Fruit fly (Drosophila melanogaster) whole organism, adult: ENCODE measurements around the gene pelo.

Experiments
- CG11617 ChIP-seq: fragments of 200-800 bp; sonication (Bioruptor generic); optimal IDR thresholded peaks from 2 replicates; lab custom pipeline; 2017; ENCODE audit warnings: mild to moderate bottlenecking, missing biosample characterization, missing genetic modification reagents, missing genetic modification characterization
- CG12768 ChIP-seq: fragments of 200-800 bp; sonication (Bioruptor generic); optimal IDR thresholded peaks from 2 replicates; lab custom pipeline; 2017; ENCODE audit warnings: missing biosample characterization, missing genetic modification characterization, mild to moderate bottlenecking, moderate library complexity, missing genetic modification reagents
- CG14711 ChIP-seq: fragments of 200-800 bp; sonication (Bioruptor generic); optimal IDR thresholded peaks from 2 replicates; lab custom pipeline; 2018; ENCODE audit warnings: missing biosample characterization, mild to moderate bottlenecking, missing genetic modification characterization, moderate library complexity
- CG1620 ChIP-seq: fragments of 200-800 bp; sonication (Bioruptor generic); optimal IDR thresholded peaks from 2 replicates; lab custom pipeline; 2016; ENCODE audit warnings: missing biosample characterization, missing genetic modification characterization
- CG33017 ChIP-seq: fragments of 200-800 bp; sonication (Bioruptor generic); optimal IDR thresholded peaks from 2 replicates; lab custom pipeline; 2018; ENCODE audit warnings: missing biosample characterization, mild to moderate bottlenecking, missing genetic modification characterization, moderate library complexity
- CG5204 ChIP-seq: fragments of 200-800 bp; sonication (Bioruptor generic); optimal IDR thresholded peaks from 2 replicates; lab custom pipeline; 2016; ENCODE audit warnings: missing biosample characterization, missing genetic modification characterization
- CG7045 ChIP-seq: fragments of 200-800 bp; sonication (Bioruptor generic); optimal IDR thresholded peaks from 2 replicates; lab custom pipeline; 2017; ENCODE audit warnings: missing biosample characterization, mild to moderate bottlenecking, missing genetic modification characterization
- CG7101 ChIP-seq: fragments of 200-800 bp; sonication (Bioruptor generic); optimal IDR thresholded peaks from 2 replicates; lab custom pipeline; 2018; ENCODE audit warnings: missing biosample characterization, mild to moderate bottlenecking, missing genetic modification characterization, moderate library complexity
- Clk ChIP-seq: fragments of 200-800 bp; sonication (Bioruptor generic); optimal IDR thresholded peaks from 2 replicates; lab custom pipeline; 2017; ENCODE audit warnings: missing biosample characterization, missing genetic modification characterization
- Crg-1 ChIP-seq: fragments of 200-800 bp; sonication (Bioruptor generic); optimal IDR thresholded peaks from 2 replicates; lab custom pipeline; 2016; ENCODE audit warnings: missing biosample characterization, missing genetic modification characterization
- Hr96 ChIP-seq: fragments of 200-800 bp; sonication (Bioruptor generic); optimal IDR thresholded peaks from 2 replicates; lab custom pipeline; 2016; ENCODE audit warnings: missing biosample characterization, missing genetic modification characterization
- Mnt ChIP-seq: fragments of 200-800 bp; sonication (Bioruptor generic); optimal IDR thresholded peaks from 2 replicates; lab custom pipeline; 2016; ENCODE audit warnings: missing biosample characterization, mild to moderate bottlenecking, missing genetic modification characterization
- bab1 ChIP-seq: fragments of 200-800 bp; sonication (Bioruptor generic); optimal IDR thresholded peaks from 3 replicates; lab custom pipeline; 2019; ENCODE audit warnings: missing biosample characterization, mild to moderate bottlenecking, missing genetic modification characterization, moderate library complexity
- cic ChIP-seq: fragments of 200-800 bp; sonication (Bioruptor generic); optimal IDR thresholded peaks from 2 replicates; lab custom pipeline; 2017; ENCODE audit warnings: missing biosample characterization, mild to moderate bottlenecking, missing genetic modification characterization, moderate library complexity
- cnc ChIP-seq, 2 experiments: fragments of >200 bp; optimal IDR thresholded peaks; 2 replicates each; lab custom pipeline; 2017
- kay ChIP-seq: fragments of 200-800 bp; sonication (Bioruptor generic); peaks from one replicate; lab custom pipeline; 2016; ENCODE audit warnings: missing biosample characterization, missing genetic modification characterization, borderline replicate concordance
- ovo ChIP-seq: fragments of 200-800 bp; sonication (Bioruptor generic); optimal IDR thresholded peaks from 2 replicates; lab custom pipeline; 2016; ENCODE audit warnings: missing biosample characterization, missing genetic modification characterization
- pad ChIP-seq: fragments of 200-800 bp; sonication (Bioruptor generic); optimal IDR thresholded peaks from 3 replicates; lab custom pipeline; 2017; ENCODE audit warnings: missing biosample characterization, missing genetic modification characterization, mild to moderate bottlenecking, moderate library complexity, missing genetic modification reagents
- tj ChIP-seq: fragments of 200-800 bp; sonication (Bioruptor generic); optimal IDR thresholded peaks from 3 replicates; lab custom pipeline; 2017; ENCODE audit warnings: missing biosample characterization, mild to moderate bottlenecking, missing genetic modification characterization, moderate library complexity
- toe ChIP-seq: fragments of 200-800 bp; sonication (Bioruptor generic); optimal IDR thresholded peaks from 2 replicates; lab custom pipeline; 2016; ENCODE audit warnings: missing biosample characterization, missing genetic modification characterization

pelo gene

dm6 chr2L:9700454-9700853, at the start of gene pelo:
Gene pelo, plus strand, starts transcription at chr2L:9700810.
- TF ChIP-seq CG14711 (peak; percentile 52), Mnt (GFP tag; lab: Kevin White, UChicago) (peak; percentile 97), CG11617 (GFP tag; lab: Kevin White, UChicago) (peak; percentile 75), pad (GFP tag; lab: Kevin White, UChicago) (peak; percentile 50), CG5204 (GFP tag; lab: Kevin White, UChicago) (no peak), kay (GFP tag; lab: Kevin White, UChicago) (no peak), CG7101 (peak; percentile 75), tj (GFP tag; lab: Kevin White, UChicago) (peak; percentile 40), Crg-1 (peak; percentile 43), toe (GFP tag; lab: Kevin White, UChicago) (no peak), CG33017 (tag; lab: Kevin White, UChicago) (peak; percentile 63), CG1620 (GFP tag; lab: Kevin White, UChicago) (no peak), cic (GFP tag; lab: Kevin White, UChicago) (peak; percentile 56), Hr96 (GFP tag; lab: Kevin White, UChicago) (no peak), ovo (GFP tag; lab: Kevin White, UChicago) (no peak), CG12768 (peak; percentile 54), Clk (GFP tag; lab: Kevin White, UChicago) (peak; percentile 35), cnc (optimal IDR thresholded peaks at IDR 0.05; lab: Kevin White, UChicago) (no peak), CG7045 (GFP tag; lab: Kevin White, UChicago) (peak; percentile 66), bab1 (GFP tag; lab: Kevin White, UChicago) (peak; percentile 78)

- no peak for TF ChIP-seq tj (GFP tag; lab: Kevin White, UChicago)
- TF ChIP-seq Crg-1 = no peak
- TF ChIP-seq CG14711 = no peak
- no peak for TF ChIP-seq CG12768
- TF ChIP-seq ovo (GFP tag; lab: Kevin White, UChicago) = no peak
These were observed 44.3 kb upstream of the pelo start, which contains the start of gene CG33299 for dm6 chr2L:9656300-9656699. Gene CG33299, plus strand, starts transcription at chr2L:9656600.

- no peak for TF ChIP-seq CG11617 (GFP tag; lab: Kevin White, UChicago)
- no peak for TF ChIP-seq CG7101
- no peak for TF ChIP-seq Clk (GFP tag; lab: Kevin White, UChicago)
- no peak for TF ChIP-seq CG12768
- no peak for TF ChIP-seq pad (GFP tag; lab: Kevin White, UChicago)
- TF ChIP-seq CG1620 (GFP tag; lab: Kevin White, UChicago) = no peak
- TF ChIP-seq ovo (GFP tag; lab: Kevin White, UChicago) = no peak
- TF ChIP-seq cic (GFP tag; lab: Kevin White, UChicago) = no peak
- no peak for TF ChIP-seq tj (GFP tag; lab: Kevin White, UChicago)
- TF ChIP-seq Hr96 (GFP tag; lab: Kevin White, UChicago) = no peak
- TF ChIP-seq bab1 (GFP tag; lab: Kevin White, UChicago) = no peak
- TF ChIP-seq toe (GFP tag; lab: Kevin White, UChicago) = no peak
- no peak for TF ChIP-seq CG5204 (GFP tag; lab: Kevin White, UChicago)
- no peak for TF ChIP-seq CG7045 (GFP tag; lab: Kevin White, UChicago)
- no peak for TF ChIP-seq Mnt (GFP tag; lab: Kevin White, UChicago)
- TF ChIP-seq Crg-1 = no peak
- no peak for TF ChIP-seq CG14711
- TF ChIP-seq kay (GFP tag; lab: Kevin White, UChicago) = no peak
These were observed 43.1 kb upstream of the pelo start for dm6 chr2L:9657269-9658191.

DNA sequence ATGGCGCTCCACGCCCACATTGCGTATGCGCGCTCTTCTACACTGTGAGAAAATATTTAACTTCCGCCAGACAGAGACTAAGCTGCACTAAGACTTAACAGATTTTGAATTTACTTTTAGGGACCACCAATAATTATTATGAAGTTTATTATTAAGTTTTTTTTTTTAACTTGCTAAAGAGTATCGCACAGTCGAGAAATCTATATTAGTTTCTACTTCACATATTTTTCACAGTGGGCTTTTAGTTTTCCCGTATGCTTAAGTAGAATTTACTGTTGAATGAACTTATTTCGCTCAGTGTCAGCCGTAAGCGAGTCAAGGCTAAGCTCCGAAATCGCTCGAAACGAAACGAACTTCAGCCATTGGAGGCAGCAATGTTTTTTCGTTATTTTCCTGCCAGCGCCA, 40.1 kb upstream of the pelo start:
- TF ChIP-seq CG11617 (GFP tag; lab: Kevin White, UChicago) (peak; percentile 2), tj (GFP tag; lab: Kevin White, UChicago) (no peak), CG7045 (GFP tag; lab: Kevin White, UChicago) (peak; percentile 62), CG12768 (peak; percentile 12), CG5204 (GFP tag; lab: Kevin White, UChicago) (peak; percentile 41), Hr96 (GFP tag; lab: Kevin White, UChicago) (no peak), CG33017 (tag; lab: Kevin White, UChicago) (peak; percentile 19)

- no peak for TF ChIP-seq kay (GFP tag; lab: Kevin White, UChicago)
- TF ChIP-seq Crg-1 = no peak
- TF ChIP-seq CG7101 = no peak
- TF ChIP-seq CG33017 (tag; lab: Kevin White, UChicago) = no peak
- TF ChIP-seq CG1620 (GFP tag; lab: Kevin White, UChicago) = no peak
- TF ChIP-seq ovo (GFP tag; lab: Kevin White, UChicago) = no peak
- TF ChIP-seq cic (GFP tag; lab: Kevin White, UChicago) = no peak
- no peak for TF ChIP-seq bab1 (GFP tag; lab: Kevin White, UChicago)
- TF ChIP-seq tj (GFP tag; lab: Kevin White, UChicago) = no peak
- no peak for TF ChIP-seq CG5204 (GFP tag; lab: Kevin White, UChicago)
These were observed 37.6 kb upstream of the pelo start for dm6 chr2L:9662977-9663376.

- TF ChIP-seq cic (GFP tag; lab: Kevin White, UChicago) (no peak), ovo (GFP tag; lab: Kevin White, UChicago) (no peak), CG33017 (tag; lab: Kevin White, UChicago) (peak; percentile 26), CG7101 (peak; percentile 29), CG14711 (peak; percentile 49), CG12768 (peak; percentile 3), toe (GFP tag; lab: Kevin White, UChicago) (peak; percentile 28), kay (GFP tag; lab: Kevin White, UChicago) (no peak), CG1620 (GFP tag; lab: Kevin White, UChicago) (no peak), pad (GFP tag; lab: Kevin White, UChicago) (no peak), tj (GFP tag; lab: Kevin White, UChicago) (no peak), bab1 (GFP tag; lab: Kevin White, UChicago) (no peak), Clk (GFP tag; lab: Kevin White, UChicago) (no peak), CG7045 (GFP tag; lab: Kevin White, UChicago) (peak; percentile 34), Mnt (GFP tag; lab: Kevin White, UChicago) (no peak), CG5204 (GFP tag; lab: Kevin White, UChicago) (no peak), cnc (optimal IDR thresholded peaks at IDR 0.05; lab: Kevin White, UChicago) (no peak), Crg-1 (no peak), Hr96 (GFP tag; lab: Kevin White, UChicago) (no peak), CG11617 (GFP tag; lab: Kevin White, UChicago) (no peak)
These were observed 31.3 kb upstream of the pelo start for dm6 chr2L:9669354-9669753.
